Fruit fly (Drosophila melanogaster) whole organism: Measurements from ENCODE around the gene CG14803.

Experiments used
- CG8478 ChIP-seq: fragments of >200 bp; optimal IDR thresholded peaks from 2 replicates; lab custom pipeline; 2018; ENCODE audit warnings: inconsistent platforms
- Dll ChIP-seq: fragments of >200 bp; optimal IDR thresholded peaks from 2 replicates; lab custom pipeline; 2017
- EcR ChIP-seq, 2 experiments: fragments of >200 bp; optimal IDR thresholded peaks; 2 replicates each; lab custom pipeline; 2017; ENCODE audit warnings: missing biosample characterization in 2 of 2, missing genetic modification characterization in 2 of 2, missing genetic modification reagents in 2 of 2
- pan ChIP-seq: fragments of >200 bp; optimal IDR thresholded peaks from 2 replicates; lab custom pipeline; 2017
- psq ChIP-seq: fragments of >200 bp; optimal IDR thresholded peaks from 2 replicates; lab custom pipeline; 2017

dm6 chrX:1897384-1897783 lies 28.7 kb downstream of the CG14803 start:
- TF ChIP-seq pan (lab: Kevin White, UChicago) (no peak), CG8478 (lab: Kevin White, UChicago) (no peak), EcR (GFP tag; optimal IDR thresholded peaks at IDR 0.05; lab: Kevin White, UChicago) (no peak), psq (no peak), Dll (lab: Kevin White, UChicago) (no peak)
